Fruit fly (Drosophila melanogaster) whole organism, adult: ENCODE measurements around the gene CG14839.

Source experiments
- CG11617 ChIP-seq: fragments of 200-800 bp; sonication (Bioruptor generic); optimal IDR thresholded peaks from 2 replicates; lab custom pipeline; 2017; ENCODE audit warnings: mild to moderate bottlenecking, missing biosample characterization, missing genetic modification reagents, missing genetic modification characterization
- CG12768 ChIP-seq: fragments of 200-800 bp; sonication (Bioruptor generic); optimal IDR thresholded peaks from 2 replicates; lab custom pipeline; 2017; ENCODE audit warnings: missing biosample characterization, missing genetic modification characterization, mild to moderate bottlenecking, moderate library complexity, missing genetic modification reagents
- CG14711 ChIP-seq: fragments of 200-800 bp; sonication (Bioruptor generic); optimal IDR thresholded peaks from 2 replicates; lab custom pipeline; 2018; ENCODE audit warnings: missing biosample characterization, mild to moderate bottlenecking, missing genetic modification characterization, moderate library complexity
- CG1620 ChIP-seq: fragments of 200-800 bp; sonication (Bioruptor generic); optimal IDR thresholded peaks from 2 replicates; lab custom pipeline; 2016; ENCODE audit warnings: missing biosample characterization, missing genetic modification characterization
- CG33017 ChIP-seq: fragments of 200-800 bp; sonication (Bioruptor generic); optimal IDR thresholded peaks from 2 replicates; lab custom pipeline; 2018; ENCODE audit warnings: missing biosample characterization, mild to moderate bottlenecking, missing genetic modification characterization, moderate library complexity
- CG5204 ChIP-seq: fragments of 200-800 bp; sonication (Bioruptor generic); optimal IDR thresholded peaks from 2 replicates; lab custom pipeline; 2016; ENCODE audit warnings: missing biosample characterization, missing genetic modification characterization
- CG7045 ChIP-seq: fragments of 200-800 bp; sonication (Bioruptor generic); optimal IDR thresholded peaks from 2 replicates; lab custom pipeline; 2017; ENCODE audit warnings: missing biosample characterization, mild to moderate bottlenecking, missing genetic modification characterization
- CG7101 ChIP-seq: fragments of 200-800 bp; sonication (Bioruptor generic); optimal IDR thresholded peaks from 2 replicates; lab custom pipeline; 2018; ENCODE audit warnings: missing biosample characterization, mild to moderate bottlenecking, missing genetic modification characterization, moderate library complexity
- Clk ChIP-seq: fragments of 200-800 bp; sonication (Bioruptor generic); optimal IDR thresholded peaks from 2 replicates; lab custom pipeline; 2017; ENCODE audit warnings: missing biosample characterization, missing genetic modification characterization
- Crg-1 ChIP-seq: fragments of 200-800 bp; sonication (Bioruptor generic); optimal IDR thresholded peaks from 2 replicates; lab custom pipeline; 2016; ENCODE audit warnings: missing biosample characterization, missing genetic modification characterization
- Hr96 ChIP-seq: fragments of 200-800 bp; sonication (Bioruptor generic); optimal IDR thresholded peaks from 2 replicates; lab custom pipeline; 2016; ENCODE audit warnings: missing biosample characterization, missing genetic modification characterization
- Mnt ChIP-seq: fragments of 200-800 bp; sonication (Bioruptor generic); optimal IDR thresholded peaks from 2 replicates; lab custom pipeline; 2016; ENCODE audit warnings: missing biosample characterization, mild to moderate bottlenecking, missing genetic modification characterization
- bab1 ChIP-seq: fragments of 200-800 bp; sonication (Bioruptor generic); optimal IDR thresholded peaks from 3 replicates; lab custom pipeline; 2019; ENCODE audit warnings: missing biosample characterization, mild to moderate bottlenecking, missing genetic modification characterization, moderate library complexity
- cic ChIP-seq: fragments of 200-800 bp; sonication (Bioruptor generic); optimal IDR thresholded peaks from 2 replicates; lab custom pipeline; 2017; ENCODE audit warnings: missing biosample characterization, mild to moderate bottlenecking, missing genetic modification characterization, moderate library complexity
- cnc ChIP-seq, 2 experiments: fragments of >200 bp; optimal IDR thresholded peaks; 2 replicates each; lab custom pipeline; 2017
- kay ChIP-seq: fragments of 200-800 bp; sonication (Bioruptor generic); peaks from one replicate; lab custom pipeline; 2016; ENCODE audit warnings: missing biosample characterization, missing genetic modification characterization, borderline replicate concordance
- ovo ChIP-seq: fragments of 200-800 bp; sonication (Bioruptor generic); optimal IDR thresholded peaks from 2 replicates; lab custom pipeline; 2016; ENCODE audit warnings: missing biosample characterization, missing genetic modification characterization
- pad ChIP-seq: fragments of 200-800 bp; sonication (Bioruptor generic); optimal IDR thresholded peaks from 3 replicates; lab custom pipeline; 2017; ENCODE audit warnings: missing biosample characterization, missing genetic modification characterization, mild to moderate bottlenecking, moderate library complexity, missing genetic modification reagents
- tj ChIP-seq: fragments of 200-800 bp; sonication (Bioruptor generic); optimal IDR thresholded peaks from 3 replicates; lab custom pipeline; 2017; ENCODE audit warnings: missing biosample characterization, mild to moderate bottlenecking, missing genetic modification characterization, moderate library complexity
- toe ChIP-seq: fragments of 200-800 bp; sonication (Bioruptor generic); optimal IDR thresholded peaks from 2 replicates; lab custom pipeline; 2016; ENCODE audit warnings: missing biosample characterization, missing genetic modification characterization

CG14839 gene

DNA sequence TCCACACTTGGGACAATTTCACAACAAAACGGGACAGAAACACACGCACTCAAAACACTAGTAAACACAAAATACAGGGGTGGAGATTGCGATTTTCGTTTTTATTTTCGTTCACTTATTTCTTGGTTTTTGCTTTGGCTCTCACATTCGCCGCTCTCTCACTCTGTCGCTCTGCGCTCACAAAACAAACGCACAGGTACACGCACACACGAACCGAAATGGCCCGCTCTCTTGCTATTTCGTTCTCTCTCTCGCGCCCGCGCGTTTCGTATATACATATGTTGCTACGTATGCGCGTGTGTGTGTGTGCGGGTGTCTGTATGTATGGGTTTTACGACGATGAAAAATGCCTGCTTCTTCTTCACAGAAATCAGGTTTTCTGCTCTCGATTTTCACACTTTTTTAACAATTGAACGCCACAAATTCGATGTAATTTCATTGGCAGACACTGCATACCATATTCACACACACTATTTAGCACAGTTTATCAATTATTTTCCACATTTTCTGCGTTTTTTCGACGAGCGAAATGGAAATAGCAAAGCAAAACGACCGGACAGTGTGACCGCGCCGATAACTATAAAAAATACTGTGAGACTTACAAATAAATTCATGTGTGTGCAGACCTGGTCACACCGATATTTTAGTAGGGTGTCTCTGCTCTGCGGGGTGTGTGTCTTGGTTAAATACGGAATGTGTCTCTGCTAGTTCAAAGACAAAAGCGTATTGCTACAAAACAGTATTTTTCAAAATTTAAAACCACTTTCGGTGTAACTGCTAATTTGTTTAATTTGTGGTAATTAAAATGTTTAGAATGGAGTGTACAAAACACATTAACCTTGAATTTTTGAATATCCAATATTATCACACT, 24.4 kb downstream of the CG14839 start, which contains the start of gene trx:
trx (minus strand) TSS at position 584 of the 871 bp plus-strand sequence.
- TF ChIP-seq cic (GFP tag; lab: Kevin White, UChicago) (peak; percentile 41), CG11617 (no peak), Mnt (GFP tag; lab: Kevin White, UChicago) (peak; percentile 20), ovo (no peak), toe (GFP tag; lab: Kevin White, UChicago) (no peak), CG1620 (peak; percentile 23), bab1 (GFP tag; lab: Kevin White, UChicago) (peak; percentile 31), CG14711 (tag; lab: Kevin White, UChicago) (peak; percentile 16), CG12768 (GFP tag; lab: Kevin White, UChicago) (peak; percentile 31), pad (no peak), Clk (GFP tag; lab: Kevin White, UChicago) (no peak)

DNA sequence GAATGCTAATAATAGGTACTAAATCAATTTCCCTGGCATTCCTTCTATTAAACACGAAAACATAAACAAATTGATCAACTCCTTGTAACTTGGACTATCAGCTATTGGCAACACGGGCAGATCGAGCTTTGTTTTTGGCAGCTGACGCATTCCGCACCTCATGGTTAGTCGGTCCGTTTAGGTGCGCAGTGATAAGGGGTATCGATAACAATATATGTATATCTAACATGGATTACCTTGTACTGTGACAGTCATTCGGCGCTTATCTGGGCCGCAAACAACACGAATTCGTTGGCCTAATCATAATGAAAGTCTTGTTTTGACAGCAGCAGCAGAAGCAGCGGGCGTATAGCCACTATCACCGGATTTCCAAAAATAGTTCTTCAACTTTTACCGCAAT, 25.8 kb downstream of the CG14839 start:
- no peak for TF ChIP-seq CG12768 (GFP tag; lab: Kevin White, UChicago)
- no peak for TF ChIP-seq CG14711 (tag; lab: Kevin White, UChicago)
- TF ChIP-seq cic (GFP tag; lab: Kevin White, UChicago): no peak
- TF ChIP-seq kay (GFP tag; lab: Kevin White, UChicago): peak; percentile 46
- no peak for TF ChIP-seq Hr96 (GFP tag; lab: Kevin White, UChicago)
- no peak for TF ChIP-seq bab1 (GFP tag; lab: Kevin White, UChicago)
- no peak for TF ChIP-seq CG5204 (GFP tag; lab: Kevin White, UChicago)
- no peak for TF ChIP-seq Mnt (GFP tag; lab: Kevin White, UChicago)
- no peak for TF ChIP-seq pad

DNA sequence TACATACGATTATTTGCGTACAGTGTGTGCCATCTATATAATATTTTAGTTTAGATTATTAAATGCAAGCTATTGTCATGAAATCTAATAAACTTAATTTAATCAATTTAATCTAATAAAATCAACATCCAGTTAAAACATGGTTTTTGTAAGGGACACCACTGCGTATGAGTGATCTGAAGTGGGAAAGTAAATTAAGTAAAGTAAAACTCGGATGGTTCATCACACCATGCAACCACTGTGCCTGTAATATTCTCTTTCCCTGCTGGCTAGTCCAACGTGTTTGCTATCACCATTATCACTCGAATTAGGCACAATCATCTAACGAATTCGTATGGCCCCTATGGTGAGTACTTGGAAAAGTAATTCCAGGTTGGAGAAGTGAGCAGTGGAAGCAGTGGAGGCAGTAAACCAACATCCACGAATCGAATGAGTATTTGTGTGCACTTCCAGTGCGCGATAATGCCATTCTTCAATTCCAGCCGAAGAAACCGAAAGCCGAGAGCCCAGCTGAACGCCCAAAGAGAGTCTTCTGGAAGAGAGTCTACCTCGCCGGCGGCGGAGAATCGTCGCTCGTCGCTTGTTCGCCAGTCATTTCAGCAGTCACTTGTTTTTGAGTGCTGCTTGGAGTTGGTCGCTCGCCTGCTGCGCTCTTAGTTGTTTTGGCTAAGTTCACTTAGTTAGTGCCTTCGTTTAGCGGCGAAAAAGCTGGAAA, 26.6 kb downstream of the CG14839 start, which contains the start of gene red:
red (plus strand) TSS at position 403 of the 715 bp plus-strand sequence.
- TF ChIP-seq ovo: peak; percentile 37
- TF ChIP-seq CG7045 (GFP tag; lab: Kevin White, UChicago): peak; percentile 54
- TF ChIP-seq Crg-1 (GFP tag; lab: Kevin White, UChicago): peak; percentile 16
- TF ChIP-seq CG33017 (tag; lab: Kevin White, UChicago): peak; percentile 86
- peak; percentile 85 for TF ChIP-seq CG11617
- TF ChIP-seq CG12768 (GFP tag; lab: Kevin White, UChicago): peak; percentile 77
- TF ChIP-seq tj (GFP tag; lab: Kevin White, UChicago): peak; percentile 31
- TF ChIP-seq bab1 (GFP tag; lab: Kevin White, UChicago): peak; percentile 32
- peak; percentile 78 for TF ChIP-seq cic (GFP tag; lab: Kevin White, UChicago)
- TF ChIP-seq CG1620: no peak
- peak; percentile 78 for TF ChIP-seq Clk (GFP tag; lab: Kevin White, UChicago)
- peak; percentile 78 for TF ChIP-seq CG14711 (tag; lab: Kevin White, UChicago)
- TF ChIP-seq CG7101 (tag; lab: Kevin White, UChicago): peak; percentile 84
- TF ChIP-seq CG5204 (GFP tag; lab: Kevin White, UChicago): peak; percentile 81
- TF ChIP-seq cnc (optimal IDR thresholded peaks at IDR 0.05; lab: Kevin White, UChicago): peak in 1 of 2 experiments; percentile 5
- TF ChIP-seq pad: peak; percentile 96
- peak; percentile 94 for TF ChIP-seq kay (GFP tag; lab: Kevin White, UChicago)
- TF ChIP-seq Hr96 (GFP tag; lab: Kevin White, UChicago): peak; percentile 62
- peak; percentile 68 for TF ChIP-seq toe (GFP tag; lab: Kevin White, UChicago)
- peak; percentile 43 for TF ChIP-seq Mnt (GFP tag; lab: Kevin White, UChicago)

DNA sequence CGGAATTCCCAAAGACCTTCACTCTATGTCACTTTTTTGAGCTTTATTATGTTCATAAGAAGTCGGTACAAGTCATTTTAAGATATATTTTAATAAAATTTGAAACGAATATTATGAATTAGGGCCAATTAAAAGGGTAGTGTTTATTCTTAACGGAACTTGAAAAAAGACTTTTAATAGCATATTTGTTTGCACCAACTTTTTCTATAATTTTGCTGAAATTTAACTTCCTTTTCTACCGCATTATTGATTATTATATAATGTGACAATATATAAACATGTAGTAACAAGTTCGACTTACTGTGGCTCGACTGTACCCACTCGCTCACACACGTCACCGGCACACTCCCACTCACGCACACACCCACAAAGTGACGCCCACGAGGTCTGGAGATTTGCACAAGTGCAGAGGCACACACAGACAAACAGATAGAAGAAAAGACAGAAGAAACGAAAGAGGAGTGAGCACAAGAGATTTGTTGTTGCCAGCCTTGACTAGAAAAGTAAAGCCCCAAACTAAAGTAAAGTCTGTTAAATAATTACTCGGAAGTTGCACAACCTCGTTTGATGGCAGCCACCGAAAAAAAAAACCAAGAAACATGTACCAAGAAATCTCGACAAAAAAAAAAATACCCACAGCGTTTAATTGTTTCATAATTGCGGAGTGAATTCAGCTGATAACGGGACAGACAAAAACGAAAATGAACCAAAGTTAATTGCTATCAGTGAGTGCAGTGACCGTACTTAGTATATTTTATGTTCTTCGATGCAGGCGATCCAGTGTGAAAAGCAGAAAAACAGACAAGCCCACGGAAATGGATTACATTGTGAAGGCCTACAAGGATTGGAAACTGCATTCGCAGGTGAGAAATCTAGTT, 28.0 kb downstream of the CG14839 start:
- no peak for TF ChIP-seq ovo
- TF ChIP-seq CG1620: no peak
- TF ChIP-seq Crg-1 (GFP tag; lab: Kevin White, UChicago): no peak
- TF ChIP-seq pad: peak; percentile 6
- peak; percentile 30 for TF ChIP-seq Mnt (GFP tag; lab: Kevin White, UChicago)
- peak; percentile 44 for TF ChIP-seq kay (GFP tag; lab: Kevin White, UChicago)
- no peak for TF ChIP-seq Clk (GFP tag; lab: Kevin White, UChicago)
- no peak for TF ChIP-seq tj (GFP tag; lab: Kevin White, UChicago)
- no peak for TF ChIP-seq cic (GFP tag; lab: Kevin White, UChicago)
- no peak for TF ChIP-seq CG12768 (GFP tag; lab: Kevin White, UChicago)
- no peak for TF ChIP-seq CG7101 (tag; lab: Kevin White, UChicago)
- TF ChIP-seq CG11617: no peak
- TF ChIP-seq CG14711 (tag; lab: Kevin White, UChicago): peak; percentile 15
- TF ChIP-seq bab1 (GFP tag; lab: Kevin White, UChicago): peak; percentile 53
- no peak for TF ChIP-seq CG7045 (GFP tag; lab: Kevin White, UChicago)
- no peak for TF ChIP-seq CG5204 (GFP tag; lab: Kevin White, UChicago)
- TF ChIP-seq CG33017 (tag; lab: Kevin White, UChicago): no peak
- TF ChIP-seq Hr96 (GFP tag; lab: Kevin White, UChicago): no peak
